Worm (Caenorhabditis elegans): ENCODE measurements around the gene F47D12.3.

DNA sequence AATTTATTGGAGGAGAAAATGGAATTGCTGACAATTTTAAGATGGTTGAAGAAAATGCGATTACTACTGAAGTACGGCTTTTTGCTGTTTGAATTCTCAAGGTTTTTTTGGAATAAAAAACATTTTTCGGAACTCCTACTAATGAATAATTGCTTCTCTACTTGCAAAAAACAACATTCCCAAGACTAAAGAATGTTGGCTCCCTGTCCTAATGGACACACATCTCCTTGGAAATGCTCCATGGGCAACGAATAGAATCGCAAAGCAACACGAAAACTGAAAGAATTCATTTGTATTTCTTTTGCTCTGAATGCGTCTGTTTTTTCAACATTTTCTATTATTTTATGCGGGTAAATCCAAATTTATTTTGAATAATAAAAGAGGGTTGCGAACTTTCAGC is 25.4 kb upstream of the F47D12.3 start, which contains the start of gene C18F10.2:
- no peak for TF ChIP-seq sptf-1 (tag; optimal IDR thresholded peaks at IDR 0.05)
- TF ChIP-seq unc-62 (GFP tag; optimal IDR thresholded peaks at IDR 0.05), result no peak
- TF ChIP-seq nhr-77 (tag; optimal IDR thresholded peaks at IDR 0.05), result no peak
- TF ChIP-seq aly-2 (tag; optimal IDR thresholded peaks at IDR 0.05), result no peak
- TF ChIP-seq lin-15B (tag; optimal IDR thresholded peaks at IDR 0.05), result no peak
- TF ChIP-seq egl-27 (tag; optimal IDR thresholded peaks at IDR 0.05), result no peak
- no peak for TF ChIP-seq ama-1 (optimal IDR thresholded peaks at IDR 0.05)
- TF ChIP-seq hlh-4 (tag; optimal IDR thresholded peaks at IDR 0.05), result no peak
- no peak for TF ChIP-seq fos-1 (tag; optimal IDR thresholded peaks at IDR 0.05)
- no peak for TF ChIP-seq zag-1 (tag; optimal IDR thresholded peaks at IDR 0.05)

Data from whole organism, L1 larva.